Worm (Caenorhabditis elegans): ENCODE data around the gene nhr-119.

DNA sequence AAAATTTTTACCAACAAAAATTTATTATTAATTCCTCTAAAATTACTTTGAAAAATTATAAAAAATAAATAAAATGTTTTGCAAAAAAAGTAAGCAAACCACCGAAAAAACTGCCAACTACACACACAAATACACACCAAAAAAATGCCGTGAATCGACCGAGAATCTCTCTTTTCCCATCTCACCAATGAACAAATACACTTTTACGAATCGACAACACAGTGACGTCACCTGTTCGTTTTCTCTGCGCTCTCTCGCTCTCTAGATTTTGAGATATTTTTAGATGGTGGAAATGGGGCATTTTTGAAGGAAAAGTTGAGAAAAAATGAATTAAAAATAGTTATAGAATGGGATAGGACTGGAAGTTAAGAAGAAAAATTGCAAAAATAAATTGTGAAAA lies 31.7 kb upstream of the nhr-119 start:
- TF ChIP-seq ztf-11 (tag; optimal IDR thresholded peaks at IDR 0.05) (no peak), bed-3 (GFP tag; optimal IDR thresholded peaks at IDR 0.05) (no peak)

Measured in whole organism, mixed stage, embryonic.